Worm (Caenorhabditis elegans) whole organism, L4/young adult: ENCODE results near the gene rrp-8.

ENCODE experiments used
- W03F9.2 ChIP-seq: fragments of 150-350 bp; optimal IDR thresholded peaks from 2 replicates; lab custom pipeline; 2014; ENCODE audit warnings: missing biosample characterization, missing genetic modification characterization
- dao-5 ChIP-seq: sonication (generic microtip); optimal IDR thresholded peaks from 2 replicates; lab custom pipeline; 2016; ENCODE audit warnings: missing genotype, missing genetic modification characterization, moderate library complexity, missing compliant biosample characterization
- him-1 ChIP-seq: sonication (generic microtip); optimal IDR thresholded peaks from 2 replicates; lab custom pipeline; 2016; ENCODE audit warnings: missing genotype, missing genetic modification reagents, missing genetic modification characterization, missing compliant biosample characterization

ce11 chrIV:364983-365382, 31.4 kb upstream of the rrp-8 start:
- no peak for TF ChIP-seq W03F9.2 (tag; lab: Kevin White, UChicago)
- TF ChIP-seq dao-5 (tag; lab: Kevin White, UChicago): no peak
- TF ChIP-seq him-1 (tag; lab: Kevin White, UChicago): no peak
